Worm (Caenorhabditis elegans) whole organism, mixed stage, embryonic: ENCODE results near the gene srxa-11.
A peak's percentile ranks its signal among the peaks of the same experiment; 100 is the strongest.

Source experiments
- M03D4.4 ChIP-seq: sonication (generic microtip); optimal IDR thresholded peaks from 2 replicates; lab custom pipeline; 2017; ENCODE audit warnings: mild to moderate bottlenecking, missing genetic modification characterization, missing compliant biosample characterization
- bed-3 ChIP-seq: fragments of 200-800 bp; sonication (Bioruptor generic); optimal IDR thresholded peaks from 3 replicates; lab custom pipeline; 2018; ENCODE audit warnings: mild to moderate bottlenecking, missing genetic modification characterization, moderate library complexity, missing compliant biosample characterization
- ceh-39 ChIP-seq: fragments of 150-350 bp; optimal IDR thresholded peaks from 2 replicates; lab custom pipeline; 2014; ENCODE audit warnings: missing biosample characterization, missing genetic modification characterization
- ceh-83 ChIP-seq: fragments of 200-800 bp; sonication (Bioruptor generic); optimal IDR thresholded peaks from 2 replicates; lab custom pipeline; 2018; ENCODE audit warnings: mild to moderate bottlenecking, missing genetic modification characterization, missing compliant biosample characterization
- ces-1 ChIP-seq: fragments of 150-350 bp; optimal IDR thresholded peaks from 2 replicates; lab custom pipeline; 2014; ENCODE audit warnings: missing biosample characterization, missing genetic modification reagents, missing genetic modification characterization
- cnd-1 ChIP-seq: fragments of 200-800 bp; sonication (Bioruptor generic); optimal IDR thresholded peaks from 2 replicates; lab custom pipeline; 2018; ENCODE audit warnings: mild to moderate bottlenecking, missing genetic modification characterization, missing compliant biosample characterization
- drap-1 ChIP-seq: fragments of 200-800 bp; sonication (Bioruptor generic); optimal IDR thresholded peaks from 3 replicates; lab custom pipeline; 2018; ENCODE audit warnings: mild to moderate bottlenecking, missing genetic modification characterization, missing compliant biosample characterization
- elt-1 ChIP-seq: sonication (generic microtip); optimal IDR thresholded peaks from 2 replicates; lab custom pipeline; 2017; ENCODE audit warnings: missing genetic modification characterization, mild to moderate bottlenecking, missing compliant biosample characterization, antibody characterized with exemption, moderate library complexity, borderline replicate concordance; ENCODE audit not compliant: insufficient read depth
- elt-3 ChIP-seq: fragments of 150-350 bp; optimal IDR thresholded peaks from 2 replicates; lab custom pipeline; 2014; ENCODE audit warnings: missing biosample characterization, missing genetic modification characterization
- flh-1 ChIP-seq: fragments of 200-800 bp; sonication (Bioruptor generic); optimal IDR thresholded peaks from 2 replicates; lab custom pipeline; 2018; ENCODE audit warnings: mild to moderate bottlenecking, missing genetic modification characterization, moderate library complexity, missing compliant biosample characterization
- ham-2 ChIP-seq: fragments of 200-800 bp; sonication (Bioruptor generic); optimal IDR thresholded peaks from 2 replicates; lab custom pipeline; 2018; ENCODE audit warnings: mild to moderate bottlenecking, missing genetic modification characterization, missing compliant biosample characterization
- hlh-1 ChIP-seq: fragments of 150-350 bp; optimal IDR thresholded peaks from 2 replicates; lab custom pipeline; 2014; ENCODE audit warnings: missing biosample characterization, missing genetic modification reagents, missing genetic modification characterization
- lin-32 ChIP-seq: fragments of 200-800 bp; sonication (Bioruptor generic); optimal IDR thresholded peaks from 2 replicates; lab custom pipeline; 2018; ENCODE audit warnings: mild to moderate bottlenecking, missing genetic modification characterization, missing compliant biosample characterization
- mab-5 ChIP-seq: fragments of 150-350 bp; optimal IDR thresholded peaks from 2 replicates; lab custom pipeline; 2014; ENCODE audit warnings: missing biosample characterization, missing genetic modification characterization
- mep-1 ChIP-seq: fragments of 150-350 bp; optimal IDR thresholded peaks from 2 replicates; lab custom pipeline; 2017; ENCODE audit warnings: missing biosample characterization, missing genetic modification reagents, missing genetic modification characterization, inconsistent platforms
- mls-2 ChIP-seq: sonication (generic microtip); optimal IDR thresholded peaks from 2 replicates; lab custom pipeline; 2016; ENCODE audit warnings: mild to moderate bottlenecking, missing genetic modification characterization, moderate library complexity, missing compliant biosample characterization
- nhr-2 ChIP-seq: fragments of 150-350 bp; optimal IDR thresholded peaks from 2 replicates; lab custom pipeline; 2014; ENCODE audit warnings: missing biosample characterization, missing genetic modification characterization
- nhr-28 ChIP-seq: fragments of 150-350 bp; optimal IDR thresholded peaks from 2 replicates; lab custom pipeline; 2014; ENCODE audit warnings: missing biosample characterization, missing genetic modification characterization
- pha-4 ChIP-seq: fragments of 150-350 bp; optimal IDR thresholded peaks from 2 replicates; lab custom pipeline; 2018; ENCODE audit warnings: missing biosample characterization, missing genetic modification reagents, missing genetic modification characterization
- sem-2 ChIP-seq: fragments of 200-800 bp; sonication (Bioruptor generic); optimal IDR thresholded peaks from 2 replicates; lab custom pipeline; 2018; ENCODE audit warnings: mild to moderate bottlenecking, missing genetic modification characterization, missing compliant biosample characterization
- snpc-4 ChIP-seq: fragments of 150-350 bp; optimal IDR thresholded peaks from 2 replicates; lab custom pipeline; 2014; ENCODE audit warnings: missing biosample characterization, missing genetic modification characterization
- sptf-1 ChIP-seq: sonication (generic microtip); optimal IDR thresholded peaks from 2 replicates; lab custom pipeline; 2017; ENCODE audit warnings: mild to moderate bottlenecking, missing genetic modification characterization, moderate library complexity, missing compliant biosample characterization
- tbx-8 ChIP-seq: fragments of 200-800 bp; sonication (Bioruptor generic); optimal IDR thresholded peaks from 2 replicates; lab custom pipeline; 2018; ENCODE audit warnings: mild to moderate bottlenecking, missing genetic modification characterization, moderate library complexity, missing compliant biosample characterization
- unc-120 ChIP-seq: sonication (generic microtip); optimal IDR thresholded peaks from 2 replicates; lab custom pipeline; 2017; ENCODE audit warnings: missing genetic modification characterization, missing compliant biosample characterization; ENCODE audit not compliant: poor library complexity, severe bottlenecking
- unc-62 ChIP-seq: fragments of 150-350 bp; optimal IDR thresholded peaks from 2 replicates; lab custom pipeline; 2014; ENCODE audit warnings: missing biosample characterization, missing genetic modification reagents, missing genetic modification characterization
- zip-8 ChIP-seq: fragments of 150-350 bp; optimal IDR thresholded peaks from 2 replicates; lab custom pipeline; 2014; ENCODE audit warnings: missing biosample characterization, missing genetic modification characterization
- ztf-11 ChIP-seq: fragments of 150-350 bp; optimal IDR thresholded peaks from 2 replicates; lab custom pipeline; 2014; ENCODE audit warnings: missing biosample characterization, missing genetic modification characterization

Gene srxa-11

DNA sequence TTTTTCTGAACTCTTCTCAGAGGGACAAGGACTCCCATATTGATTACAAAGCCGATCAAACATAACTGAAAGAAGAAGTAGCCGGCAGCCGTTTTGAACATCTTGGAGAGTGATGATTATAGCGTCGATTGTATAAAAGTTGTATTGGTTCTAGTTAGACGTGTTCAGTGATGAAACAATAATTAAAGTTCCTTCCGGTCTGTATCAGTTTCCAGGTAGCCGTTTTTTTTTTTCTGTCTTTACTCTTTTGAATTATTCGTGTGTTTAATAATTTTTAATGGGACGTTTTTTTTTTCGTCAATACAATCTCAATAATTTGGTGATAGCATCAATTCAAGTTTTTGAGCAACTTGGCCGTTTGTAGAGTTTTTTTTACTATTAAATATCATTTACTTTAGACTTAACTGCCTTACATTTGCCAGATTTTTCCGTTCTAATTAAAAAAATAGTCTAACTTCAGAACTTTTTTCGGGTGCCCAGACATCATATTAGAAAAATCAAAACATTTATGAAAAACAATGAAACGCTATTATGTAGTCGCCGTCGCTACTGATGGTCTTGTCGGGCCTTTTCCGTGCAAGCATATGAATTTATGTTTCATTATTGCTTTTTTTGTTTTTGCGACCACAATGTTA is 22.6 kb downstream of the srxa-11 start, which contains the start of the genes srx-10 and clec-226:
Gene srx-10 (minus strand): TSS at position 101 of the 635 bp plus-strand sequence.
Gene clec-226 (plus strand): TSS at position 585 of the 635 bp plus-strand sequence.
- TF ChIP-seq ztf-11, result no peak
- TF ChIP-seq unc-62 (GFP tag; lab: Kevin White, UChicago), result no peak
- no peak for TF ChIP-seq sptf-1 (tag; lab: Kevin White, UChicago)
- no peak for TF ChIP-seq lin-32 (GFP tag; lab: Kevin White, UChicago)
- TF ChIP-seq zip-8, result no peak
- TF ChIP-seq bed-3, result no peak
- TF ChIP-seq mep-1 (tag; lab: Kevin White, UChicago), result no peak
- TF ChIP-seq ces-1 (GFP tag; lab: Kevin White, UChicago), result no peak

DNA sequence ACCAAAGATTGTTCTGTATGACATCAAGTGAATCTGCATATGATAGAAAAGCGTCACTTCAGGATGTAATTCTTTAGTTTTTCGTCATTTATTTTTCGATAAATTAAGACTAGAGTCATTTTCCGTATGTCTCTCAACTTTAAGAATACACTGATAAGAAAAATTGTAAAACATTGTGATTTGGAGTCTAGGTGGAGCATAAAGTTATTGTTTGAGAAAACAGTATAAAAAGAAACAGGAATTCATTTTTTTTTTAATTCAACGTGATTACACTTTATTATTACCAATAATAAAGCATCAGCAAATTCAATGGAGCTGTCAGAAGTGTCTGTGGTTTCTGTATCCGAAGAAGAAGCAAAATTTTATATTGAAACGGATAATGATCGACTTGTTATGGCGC is 25.1 kb downstream of the srxa-11 start, which contains the start of gene R10D12.6:
Gene R10D12.6 (plus strand): TSS at position 301 of the 400 bp plus-strand sequence.
- TF ChIP-seq sem-2 (GFP tag; lab: Kevin White, UChicago), result no peak
- TF ChIP-seq elt-3, result no peak
- no peak for TF ChIP-seq lin-32 (GFP tag; lab: Kevin White, UChicago)
- TF ChIP-seq cnd-1 (tag; lab: Kevin White, UChicago), result no peak
- no peak for TF ChIP-seq ces-1 (GFP tag; lab: Kevin White, UChicago)
- TF ChIP-seq M03D4.4 (tag; lab: Kevin White, UChicago), result no peak
- TF ChIP-seq nhr-28 (tag; lab: Kevin White, UChicago), result no peak
- TF ChIP-seq sptf-1 (tag; lab: Kevin White, UChicago), result no peak
- TF ChIP-seq snpc-4 (tag; lab: Kevin White, UChicago), result no peak
- no peak for TF ChIP-seq pha-4 (tag; lab: Kevin White, UChicago)
- TF ChIP-seq, all 35 proteins: peak for 0

DNA sequence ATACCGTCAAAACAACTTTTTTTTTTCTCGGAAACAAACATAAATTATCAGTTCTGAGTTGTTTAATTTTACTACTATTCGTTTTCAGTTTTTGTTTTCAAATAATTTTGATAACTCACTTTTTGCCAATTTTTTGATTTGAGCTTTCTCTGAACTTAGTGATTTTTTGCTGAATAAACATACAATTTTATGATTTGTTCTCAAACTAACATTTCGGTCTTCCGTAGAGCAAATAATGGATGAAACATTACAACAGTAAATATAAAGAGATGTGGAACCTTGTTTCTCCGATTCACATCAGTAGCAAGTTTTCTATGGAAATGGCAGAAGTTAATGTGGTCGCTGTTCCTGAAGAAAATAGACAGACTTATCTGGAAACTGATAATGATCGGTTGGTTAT is 25.8 kb downstream of the srxa-11 start, which contains the start of gene R10D12.7:
Gene R10D12.7 (plus strand): TSS at position 301 of the 400 bp plus-strand sequence.
- TF ChIP-seq drap-1 (GFP tag; lab: Kevin White, UChicago) (no peak), snpc-4 (tag; lab: Kevin White, UChicago) (no peak), M03D4.4 (tag; lab: Kevin White, UChicago) (no peak), mab-5 (tag; lab: Kevin White, UChicago) (no peak), mls-2 (tag; lab: Kevin White, UChicago) (no peak), elt-3 (no peak), sptf-1 (tag; lab: Kevin White, UChicago) (no peak), sem-2 (GFP tag; lab: Kevin White, UChicago) (no peak), ceh-83 (no peak)

DNA sequence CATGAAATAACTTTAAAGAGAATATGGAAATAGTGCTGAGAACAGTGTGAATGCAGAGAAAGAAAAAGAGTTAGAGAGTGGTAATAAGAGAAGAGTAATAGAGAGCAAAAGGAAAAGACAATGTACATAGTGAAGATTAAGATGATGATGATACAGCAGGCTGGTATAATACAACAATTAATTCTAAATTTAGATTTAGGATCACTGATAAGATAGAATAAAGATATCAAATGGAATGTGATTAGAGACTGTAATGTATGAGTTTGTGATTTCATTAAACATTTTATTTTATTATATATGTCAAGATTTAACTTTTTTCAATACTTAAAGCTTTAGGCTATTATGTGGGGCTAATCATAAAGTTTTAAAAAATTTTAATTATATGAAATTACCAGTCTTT is 29.2 kb downstream of the srxa-11 start, which contains the start of gene R10D12.8:
Gene R10D12.8 (minus strand): TSS at position 101 of the 400 bp plus-strand sequence.
- TF ChIP-seq M03D4.4 (tag; lab: Kevin White, UChicago) (no peak), elt-1 (tag; lab: Kevin White, UChicago) (peak; percentile 78)

DNA sequence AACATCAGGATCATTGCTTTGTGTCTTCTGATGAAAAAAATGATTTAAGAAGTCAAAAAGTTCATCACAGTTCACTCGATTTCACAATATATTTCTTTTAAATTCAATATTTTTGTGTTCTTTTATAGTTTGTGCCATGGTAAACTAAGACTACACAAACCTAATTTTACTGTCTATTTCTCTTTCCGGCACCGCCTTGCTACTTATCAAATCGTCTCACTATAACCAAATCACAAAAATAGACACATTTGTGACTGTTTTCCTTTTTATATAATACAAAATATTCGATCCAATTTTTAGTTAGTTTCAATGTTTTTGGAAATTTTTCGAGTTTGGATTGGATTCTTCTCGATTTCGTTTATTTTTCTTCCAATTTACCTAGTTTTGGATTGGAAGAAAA is 30.1 kb downstream of the srxa-11 start, which contains the start of gene swt-6:
Gene swt-6 (plus strand): TSS at position 301 of the 400 bp plus-strand sequence.
- TF ChIP-seq flh-1 (GFP tag; lab: Kevin White, UChicago) (no peak), tbx-8 (GFP tag; lab: Kevin White, UChicago) (no peak), ceh-39 (tag; lab: Kevin White, UChicago) (no peak), mls-2 (tag; lab: Kevin White, UChicago) (no peak), zip-8 (no peak), nhr-28 (tag; lab: Kevin White, UChicago) (no peak), mab-5 (tag; lab: Kevin White, UChicago) (no peak)
- TF ChIP-seq, all 35 proteins: peak for 0

DNA sequence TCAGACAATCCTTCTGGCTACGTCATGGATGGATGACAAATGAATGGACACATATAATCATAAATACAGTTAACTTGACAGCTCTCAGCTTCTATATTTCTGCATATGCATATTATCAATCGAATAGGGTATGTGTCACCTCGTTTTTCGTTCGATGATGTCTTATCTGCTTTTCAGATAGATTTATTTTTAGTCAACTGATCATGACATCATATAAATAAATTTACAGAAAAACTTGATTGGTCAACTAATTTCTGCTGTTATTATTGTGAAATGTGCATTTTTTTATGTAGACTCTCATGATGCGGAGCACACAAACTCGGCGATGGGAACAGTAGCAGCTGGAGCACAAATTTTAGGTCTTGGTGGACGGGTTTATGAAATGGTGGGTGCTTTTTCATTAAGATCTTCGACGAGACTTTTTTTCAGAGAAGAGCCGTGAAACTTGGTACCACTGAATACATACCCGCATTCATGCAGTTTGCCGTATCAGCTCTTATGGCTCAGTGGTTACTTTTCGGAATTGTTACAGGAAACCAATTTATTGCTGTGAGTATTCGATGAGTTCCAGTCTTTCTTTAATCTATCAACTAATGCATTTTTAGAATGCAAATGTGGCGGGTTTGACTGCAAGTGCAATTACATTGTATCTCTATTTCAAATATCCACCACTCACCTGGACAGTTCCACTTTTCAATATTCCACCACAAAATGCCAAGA is 31.6 kb downstream of the srxa-11 start:
- TF ChIP-seq flh-1 (GFP tag; lab: Kevin White, UChicago) (no peak), nhr-2 (no peak), hlh-1 (tag; lab: Kevin White, UChicago) (no peak), mep-1 (tag; lab: Kevin White, UChicago) (no peak), cnd-1 (tag; lab: Kevin White, UChicago) (no peak), ceh-83 (no peak), pha-4 (tag; lab: Kevin White, UChicago) (no peak), unc-120 (tag; lab: Kevin White, UChicago) (no peak), ham-2 (GFP tag; lab: Kevin White, UChicago) (no peak), elt-1 (tag; lab: Kevin White, UChicago) (no peak), unc-62 (GFP tag; lab: Kevin White, UChicago) (no peak)
